Fruit fly (Drosophila melanogaster) Kc167 (cell line): ENCODE results near the gene CG17764.

Experiments
- Myc ChIP-seq: fragments of >200 bp; optimal IDR thresholded peaks from 2 replicates; lab custom pipeline; 2017; ENCODE audit warnings: missing external identifiers
- Sin3A ChIP-seq: fragments of >200 bp; optimal IDR thresholded peaks from 2 replicates; lab custom pipeline; 2018; ENCODE audit warnings: missing external identifiers
- h ChIP-seq: fragments of >200 bp; optimal IDR thresholded peaks from 3 replicates; lab custom pipeline; 2018; ENCODE audit warnings: missing external identifiers
- insv ChIP-seq: fragments of >200 bp; optimal IDR thresholded peaks from 3 replicates; lab custom pipeline; 2018; ENCODE audit warnings: missing external identifiers
- psq ChIP-seq: fragments of >200 bp; optimal IDR thresholded peaks from 2 replicates; lab custom pipeline; 2017; ENCODE audit warnings: missing external identifiers
- ttk ChIP-seq: sonication (Bioruptor generic); optimal IDR thresholded peaks from 2 replicates; lab custom pipeline; 2017; ENCODE audit warnings: missing external identifiers

DNA sequence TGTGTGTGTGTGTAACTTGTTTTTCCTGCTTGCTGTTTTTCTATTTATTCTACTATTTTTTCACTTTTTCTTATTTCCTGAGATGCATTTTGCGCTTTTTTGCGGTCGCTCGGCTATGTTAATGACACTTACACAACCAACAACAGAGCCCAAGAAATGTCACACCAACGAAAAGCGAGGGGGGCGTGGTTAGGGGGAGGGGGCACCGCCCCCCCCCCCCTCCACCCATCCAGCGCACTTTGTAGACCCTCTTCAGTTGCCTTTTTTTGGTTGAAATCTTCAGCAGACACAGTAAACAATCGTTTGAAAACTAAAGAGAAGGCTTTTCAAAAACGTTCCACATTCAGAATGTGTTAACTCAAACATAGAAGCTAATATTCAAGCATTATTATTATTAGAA, 14.1 kb downstream of the CG17764 start:
- TF ChIP-seq h (lab: Kevin White, UChicago) (no peak), insv (no peak), psq (lab: Kevin White, UChicago) (no peak), Sin3A (lab: Kevin White, UChicago) (no peak), Myc (lab: Kevin White, UChicago) (no peak), ttk (lab: Kevin White, UChicago) (no peak)
